Worm (Caenorhabditis elegans): ENCODE measurements around the gene frpr-5.
A peak's percentile ranks its signal among the peaks of the same experiment; 100 is the strongest.

Gene frpr-5

DNA sequence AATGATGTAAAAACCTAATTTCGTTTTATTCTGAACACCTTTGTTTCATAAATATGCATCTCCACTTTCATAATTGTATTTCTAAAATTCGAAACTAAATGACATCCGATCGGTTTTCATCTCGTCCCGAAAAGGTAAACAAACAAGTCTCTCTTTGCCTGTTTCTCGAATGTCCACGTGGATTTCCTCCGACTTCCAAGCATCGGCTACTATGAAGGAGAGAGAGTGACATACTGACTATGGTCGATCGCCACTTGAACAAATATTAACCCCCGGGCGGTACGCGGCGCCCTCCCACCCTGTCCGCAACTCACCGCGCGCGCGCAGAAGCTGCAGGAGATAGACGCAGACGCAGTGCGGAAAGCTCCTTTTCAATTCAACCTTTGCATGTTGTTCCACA, 40.0 kb upstream of the frpr-5 start:
- TF ChIP-seq pha-2 (tag; optimal IDR thresholded peaks at IDR 0.05) = peak; percentile 36
- TF ChIP-seq elt-2 (tag; optimal IDR thresholded peaks at IDR 0.05) = no peak
- no peak for TF ChIP-seq ceh-18 (tag; optimal IDR thresholded peaks at IDR 0.05)
- TF ChIP-seq ceh-19 (GFP tag; optimal IDR thresholded peaks at IDR 0.05) = peak; percentile 70
- peak; percentile 13 for TF ChIP-seq tbx-2 (tag; optimal IDR thresholded peaks at IDR 0.05)
- TF ChIP-seq ceh-22 (tag; optimal IDR thresholded peaks at IDR 0.05) = no peak
- no peak for TF ChIP-seq hlh-15 (tag; optimal IDR thresholded peaks at IDR 0.05)
- TF ChIP-seq ceh-34 (tag; optimal IDR thresholded peaks at IDR 0.05) = peak; percentile 67
- no peak for TF ChIP-seq pros-1 (tag; optimal IDR thresholded peaks at IDR 0.05)
- no peak for TF ChIP-seq fkh-6 (tag; optimal IDR thresholded peaks at IDR 0.05)
- no peak for TF ChIP-seq npax-4 (tag; optimal IDR thresholded peaks at IDR 0.05)

DNA sequence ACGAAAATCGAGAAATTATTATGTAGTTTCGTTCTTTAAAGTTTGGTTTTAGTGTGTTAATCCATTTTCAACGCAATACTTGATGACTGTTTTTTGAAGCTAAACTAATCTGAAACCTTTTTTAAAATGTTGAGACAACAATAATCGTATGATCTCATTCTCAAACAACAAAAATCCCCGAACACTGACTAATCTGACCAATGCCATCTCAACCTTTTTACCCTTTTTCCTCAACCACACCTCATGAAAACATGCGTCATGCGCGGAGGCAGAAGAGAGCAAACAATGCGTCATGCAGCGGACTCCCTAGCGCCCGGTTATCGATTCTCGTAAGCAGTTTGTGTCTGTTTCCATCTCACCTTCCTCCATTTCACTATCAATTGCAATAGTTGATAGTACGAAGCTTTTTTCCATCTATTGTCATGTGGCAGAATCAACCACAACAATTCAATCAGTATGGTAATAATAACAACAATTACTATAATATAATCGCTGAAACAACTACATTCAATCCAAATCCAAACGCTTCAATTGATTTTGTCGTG, 35.9 kb upstream of the frpr-5 start, which contains the start of gene C50B8.4:
C50B8.4 (plus strand) TSS at position 299 of the 545 bp plus-strand sequence.
- TF ChIP-seq ceh-48 (tag; optimal IDR thresholded peaks at IDR 0.05) (peak; percentile 1), pha-4 (tag; optimal IDR thresholded peaks at IDR 0.05) (no peak)

DNA sequence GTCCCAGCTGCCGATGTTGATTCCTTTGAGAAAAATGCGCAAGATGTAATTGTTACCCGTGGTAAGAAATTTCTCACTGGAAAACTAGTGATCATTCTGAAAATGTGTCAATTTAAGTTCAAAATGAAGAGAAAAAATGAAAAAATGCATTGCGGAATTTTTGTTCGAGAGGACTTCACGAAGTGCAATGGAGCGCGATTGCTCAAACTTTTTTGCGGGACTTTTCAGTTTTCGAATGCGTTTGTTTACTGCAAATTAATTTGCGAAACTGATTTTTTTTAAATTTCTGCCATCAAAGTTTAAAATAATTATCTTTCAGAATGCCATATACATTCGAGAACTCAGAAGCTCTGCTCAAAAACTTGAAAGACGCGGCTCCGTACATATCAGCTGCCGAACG, 32.6 kb upstream of the frpr-5 start, which contains the start of the genes nuaf-1 and bir-2:
nuaf-1 (minus strand) TSS at position 98 of the 400 bp plus-strand sequence.
bir-2 (plus strand) TSS at position 318 of the 400 bp plus-strand sequence.
- TF ChIP-seq ahr-1 (tag; optimal IDR thresholded peaks at IDR 0.05) (no peak), ceh-31 (tag; optimal IDR thresholded peaks at IDR 0.05) (peak; percentile 11)

DNA sequence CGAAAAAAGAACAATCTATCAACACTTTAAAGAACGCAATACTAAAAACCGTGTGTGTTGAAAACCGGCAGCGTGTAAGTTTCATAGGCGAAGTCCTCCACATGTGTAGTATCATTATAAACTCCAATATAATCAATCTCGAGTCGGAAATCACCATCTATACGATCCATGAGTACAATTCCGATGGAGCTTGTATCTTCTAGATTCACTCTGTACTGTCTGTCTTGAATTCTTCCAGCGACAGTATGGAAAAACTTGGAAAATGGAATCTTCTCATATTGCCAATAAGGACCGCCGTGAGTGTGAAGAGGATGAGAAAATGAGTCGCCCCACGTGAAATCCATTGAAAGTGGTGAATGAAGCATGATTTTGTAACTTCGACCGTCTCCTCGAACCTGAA, 31.1 kb upstream of the frpr-5 start:
- TF ChIP-seq pag-3 (tag; optimal IDR thresholded peaks at IDR 0.05; ENCODE audit: borderline replicate concordance) (no peak), ceh-9 (tag; optimal IDR thresholded peaks at IDR 0.05) (no peak), ceh-18 (tag; optimal IDR thresholded peaks at IDR 0.05) (no peak)

DNA sequence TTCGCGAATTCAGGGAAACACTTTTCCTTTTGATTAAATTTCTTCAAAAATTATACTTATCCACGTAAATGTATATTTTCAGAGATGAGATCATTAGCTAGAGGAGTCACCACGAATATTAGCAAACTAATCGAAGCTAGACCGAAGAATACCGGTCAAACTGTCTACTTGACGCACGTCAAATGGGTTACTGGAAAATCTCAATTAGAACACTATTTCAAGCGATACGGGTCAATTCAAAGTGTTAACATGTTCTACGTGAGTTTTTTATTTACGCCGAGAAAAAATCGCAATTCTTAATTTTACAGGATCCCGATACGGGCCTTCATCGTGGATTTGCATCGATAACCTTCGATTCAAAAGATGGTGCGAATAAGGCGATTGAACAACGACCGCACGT, 29.9 kb upstream of the frpr-5 start, which contains the start of gene slrp-1:
slrp-1 (plus strand) TSS at position 83 of the 400 bp plus-strand sequence.
- TF ChIP-seq fkh-10 (GFP tag; optimal IDR thresholded peaks at IDR 0.05) = no peak
- TF ChIP-seq hlh-13 (GFP tag; optimal IDR thresholded peaks at IDR 0.05) = no peak
- no peak for TF ChIP-seq K02D7.2 (tag; optimal IDR thresholded peaks at IDR 0.05)
- TF ChIP-seq ceh-2 (tag; optimal IDR thresholded peaks at IDR 0.05) = no peak

DNA sequence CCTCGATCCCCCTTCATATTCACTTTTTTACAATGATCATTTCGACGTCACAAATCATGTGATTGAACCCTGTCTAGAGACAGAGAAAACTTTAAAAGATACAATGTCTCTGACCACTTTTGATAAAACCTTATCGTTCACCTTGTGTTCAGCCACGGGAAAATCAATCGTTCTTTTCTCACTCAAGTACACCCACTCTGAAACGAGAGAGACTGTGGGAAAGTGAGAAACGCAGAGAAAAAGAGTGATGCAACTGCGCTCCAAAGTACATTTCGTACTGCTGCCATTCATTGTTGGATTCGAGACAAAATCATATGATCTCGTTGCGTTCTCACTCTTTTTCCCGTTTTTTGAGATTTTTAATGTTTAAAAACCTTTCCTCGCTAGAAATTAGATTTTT, 29.3 kb upstream of the frpr-5 start:
- TF ChIP-seq ttx-3 (tag; optimal IDR thresholded peaks at IDR 0.05) (no peak), fkh-6 (tag; optimal IDR thresholded peaks at IDR 0.05) (no peak), ceh-48 (tag; optimal IDR thresholded peaks at IDR 0.05) (peak; percentile 26), unc-55 (GFP tag; optimal IDR thresholded peaks at IDR 0.05) (peak; percentile 45), nhr-11 (tag; optimal IDR thresholded peaks at IDR 0.05) (no peak), pha-4 (tag; optimal IDR thresholded peaks at IDR 0.05) (no peak), ceh-34 (tag; optimal IDR thresholded peaks at IDR 0.05) (no peak), ceh-14 (tag; optimal IDR thresholded peaks at IDR 0.05) (no peak), hlh-13 (GFP tag; optimal IDR thresholded peaks at IDR 0.05) (no peak), hlh-15 (tag; optimal IDR thresholded peaks at IDR 0.05) (no peak), C38D4.7 (GFP tag; optimal IDR thresholded peaks at IDR 0.05) (no peak), madf-2 (tag; optimal IDR thresholded peaks at IDR 0.05) (no peak), T23F11.4 (GFP tag; optimal IDR thresholded peaks at IDR 0.05) (no peak), ceh-31 (tag; optimal IDR thresholded peaks at IDR 0.05) (peak; percentile 49), ahr-1 (tag; optimal IDR thresholded peaks at IDR 0.05) (no peak), fax-1 (tag; optimal IDR thresholded peaks at IDR 0.05) (no peak), syd-9 (tag; optimal IDR thresholded peaks at IDR 0.05) (no peak), nfya-1 (tag; optimal IDR thresholded peaks at IDR 0.05) (peak; percentile 67), ztf-16 (tag; optimal IDR thresholded peaks at IDR 0.05) (no peak), F13H6.1 (tag; optimal IDR thresholded peaks at IDR 0.05) (no peak), zip-5 (tag; optimal IDR thresholded peaks at IDR 0.05) (no peak), K09A11.1 (tag; optimal IDR thresholded peaks at IDR 0.05; ENCODE audit: insufficient read depth) (no peak), elt-4 (tag; optimal IDR thresholded peaks at IDR 0.05) (no peak), hlh-30 (tag; optimal IDR thresholded peaks at IDR 0.05; ENCODE audit: insufficient read depth) (peak; percentile 94), ceh-22 (tag; optimal IDR thresholded peaks at IDR 0.05) (peak; percentile 12), pax-1 (tag; optimal IDR thresholded peaks at IDR 0.05) (no peak), elt-2 (tag; optimal IDR thresholded peaks at IDR 0.05) (peak; percentile 64), che-1 (tag; optimal IDR thresholded peaks at IDR 0.05) (no peak), C08G9.2 (tag; optimal IDR thresholded peaks at IDR 0.05) (no peak), dmd-4 (tag; optimal IDR thresholded peaks at IDR 0.05; ENCODE audit: borderline replicate concordance) (no peak), ama-1 (optimal IDR thresholded peaks at IDR 0.05) (no peak)
